Worm (Caenorhabditis elegans) whole organism, early embryonic: ENCODE results near the gene str-205.

Source experiments
- B0310.2 ChIP-seq: sonication (generic microtip); optimal IDR thresholded peaks from 2 replicates; lab custom pipeline; 2016; ENCODE audit warnings: mild to moderate bottlenecking, missing genetic modification characterization, missing compliant biosample characterization
- F13C5.2 ChIP-seq: sonication (generic microtip); optimal IDR thresholded peaks from 2 replicates; lab custom pipeline; 2017; ENCODE audit warnings: mild to moderate bottlenecking, missing genetic modification characterization, inconsistent platforms, missing compliant biosample characterization
- ama-1 ChIP-seq: fragments of 150-350 bp; optimal IDR thresholded peaks from 2 replicates; lab custom pipeline; 2014
- ceh-36 ChIP-seq: sonication (generic microtip); optimal IDR thresholded peaks from 2 replicates; lab custom pipeline; 2016; ENCODE audit warnings: missing genetic modification characterization, inconsistent platforms, missing compliant biosample characterization
- flt-1 ChIP-seq: fragments of 200-800 bp; sonication (Bioruptor generic); IDR thresholded peaks from 2 replicates; pipeline ENCODE4 v1.3.6; 2022; ENCODE audit warnings: missing genetic modification characterization, missing compliant biosample characterization
- hmbx-1 ChIP-seq: sonication (generic microtip); optimal IDR thresholded peaks from 2 replicates; lab custom pipeline; 2016; ENCODE audit warnings: mild to moderate bottlenecking, missing genetic modification characterization, missing compliant biosample characterization
- hmg-4 ChIP-seq: fragments of 200-800 bp; sonication (Bioruptor generic); optimal IDR thresholded peaks from 2 replicates; lab custom pipeline; 2018; ENCODE audit warnings: mild to moderate bottlenecking, missing genetic modification characterization, missing compliant biosample characterization
- hnd-1 ChIP-seq: sonication (generic microtip); optimal IDR thresholded peaks from 2 replicates; lab custom pipeline; 2016; ENCODE audit warnings: missing genetic modification characterization, missing compliant biosample characterization
- pes-1 ChIP-seq: fragments of 200-800 bp; sonication (Bioruptor generic); IDR thresholded peaks from 2 replicates; pipeline ENCODE4 v1.3.6; 2022; ENCODE audit warnings: missing genetic modification reagents, missing genetic modification characterization, missing compliant biosample characterization
- scrt-1 ChIP-seq: fragments of 200-800 bp; sonication (Bioruptor generic); IDR thresholded peaks from 2 replicates; pipeline ENCODE4 v1.3.6; 2022; ENCODE audit warnings: missing genetic modification characterization, missing compliant biosample characterization
- sea-1 ChIP-seq: fragments of 200-800 bp; sonication (Bioruptor generic); conservative IDR thresholded peaks from 2 replicates; pipeline ENCODE4 v1.3.6; 2022; ENCODE audit warnings: missing genetic modification characterization, missing compliant biosample characterization
- tbx-11 ChIP-seq: fragments of 200-800 bp; sonication (Bioruptor generic); IDR thresholded peaks from 2 replicates; pipeline ENCODE4 v1.3.6; 2022; ENCODE audit warnings: missing genetic modification characterization, missing compliant biosample characterization
- tbx-37 ChIP-seq: fragments of 200-800 bp; sonication (Bioruptor generic); conservative IDR thresholded peaks from 2 replicates; pipeline ENCODE4 v1.3.6; 2022; ENCODE audit warnings: missing genetic modification reagents, missing genetic modification characterization, missing compliant biosample characterization

DNA sequence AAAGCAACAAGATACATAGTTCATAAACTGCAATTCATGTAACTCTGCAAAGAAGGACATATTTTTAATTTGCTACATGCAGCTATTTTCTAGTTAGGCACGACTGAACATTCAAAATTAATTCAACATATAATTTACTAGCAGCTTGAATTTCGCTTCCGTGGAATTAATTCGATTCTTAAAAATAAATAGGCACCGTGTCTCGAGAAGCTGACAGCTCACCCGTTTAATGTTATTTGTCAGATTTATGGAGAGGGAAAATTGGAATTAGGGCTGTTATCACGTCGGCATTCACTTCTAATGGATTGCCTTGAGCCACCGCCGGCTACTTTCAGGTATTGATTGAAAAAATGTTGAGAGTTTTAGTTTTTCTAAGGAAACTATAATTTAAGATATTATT, 3.4 kb downstream of the str-205 start, which contains the start of gene srh-21:
- no peak for TF ChIP-seq tbx-11 (GFP tag; lab: Robert Waterston, UW)
- no peak for TF ChIP-seq hmg-4
- TF ChIP-seq flt-1 (GFP tag; lab: Robert Waterston, UW) = no peak
- TF ChIP-seq pes-1 (GFP tag; lab: Robert Waterston, UW) = no peak
- no peak for TF ChIP-seq hmbx-1 (tag; lab: Kevin White, UChicago)
- TF ChIP-seq hnd-1 (tag; lab: Kevin White, UChicago) = no peak
- TF ChIP-seq F13C5.2 (tag; lab: Kevin White, UChicago) = no peak
- no peak for TF ChIP-seq ama-1 (lab: Kevin White, UChicago)
- no peak for TF ChIP-seq sea-1 (GFP tag; lab: Robert Waterston, UW)
- no peak for TF ChIP-seq ceh-36 (tag; lab: Kevin White, UChicago)
- TF ChIP-seq tbx-37 = no peak
- no peak for TF ChIP-seq scrt-1
- no peak for TF ChIP-seq B0310.2 (tag; lab: Kevin White, UChicago)
